Fruit fly (Drosophila melanogaster): ENCODE results near the gene CG34376.

Gene CG34376

DNA sequence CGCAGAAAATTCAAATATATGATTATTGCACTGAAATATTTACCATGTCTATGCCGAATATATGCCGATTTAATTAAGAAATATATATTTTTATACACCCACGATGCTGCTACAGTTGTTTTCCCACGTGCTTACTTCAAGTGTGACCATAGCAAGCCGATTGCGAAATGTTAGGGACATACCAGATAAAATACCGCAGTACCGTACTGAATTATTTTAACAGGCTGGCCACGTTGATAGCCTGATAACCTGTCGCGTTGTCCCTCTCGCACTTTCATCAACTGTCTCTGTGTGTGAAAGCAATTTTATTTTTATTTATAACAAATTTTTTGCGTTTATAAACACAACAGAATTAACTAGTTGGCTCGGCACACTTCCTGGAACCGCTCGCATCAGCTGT lies 27.0 kb upstream of the CG34376 start, which contains the start of the genes Nop56 and mats (continued):
- peak; percentile 19 for TF ChIP-seq gcm (GFP tag; optimal IDR thresholded peaks at IDR 0.05)
- TF ChIP-seq YL-1 (GFP tag; optimal IDR thresholded peaks at IDR 0.05), result peak; percentile 99
- TF ChIP-seq gro (GFP tag; optimal IDR thresholded peaks at IDR 0.05), result peak; percentile 30
- peak; percentile 74 for TF ChIP-seq sens (GFP tag)
- TF ChIP-seq so (GFP tag; IDR thresholded peaks at IDR 0.05), result 0 out of 3 replicates have a peak, but pooled peaks have one; percentile 16
- TF ChIP-seq Myb (GFP tag; optimal IDR thresholded peaks at IDR 0.05), result peak; percentile 11
- TF ChIP-seq CG9797 (GFP tag; optimal IDR thresholded peaks at IDR 0.05), result peak; percentile 97
- TF ChIP-seq row (GFP tag; IDR thresholded peaks at IDR 0.05), result peak; percentile 35; the same call in 1 of the 3 replicates
- TF ChIP-seq CG3726 (GFP tag; IDR thresholded peaks at IDR 0.05), result no peak
- peak; percentile 63 for TF ChIP-seq cwo (GFP tag; optimal IDR thresholded peaks at IDR 0.05)
- TF ChIP-seq sna (GFP tag; IDR thresholded peaks at IDR 0.05; ENCODE audit: partially characterized antibody), result 0 out of 2 replicates have a peak, but pooled peaks have one; percentile 28
- no peak for TF ChIP-seq Mes4 (GFP tag; optimal IDR thresholded peaks at IDR 0.05)
- peak; percentile 43 for TF ChIP-seq CG2116 (GFP tag; optimal IDR thresholded peaks at IDR 0.05)
- TF ChIP-seq CG13123 (GFP tag; optimal IDR thresholded peaks at IDR 0.05), result no peak
- peak; percentile 73 for TF ChIP-seq CG15514 (GFP tag; optimal IDR thresholded peaks at IDR 0.05)
- no peak for TF ChIP-seq CG8388 (GFP tag; optimal IDR thresholded peaks at IDR 0.05)
- peak; percentile 33 for TF ChIP-seq caup (GFP tag; optimal IDR thresholded peaks at IDR 0.05; ENCODE audit: severe bottlenecking)
- TF ChIP-seq Tbp (GFP tag; optimal IDR thresholded peaks at IDR 0.05), result peak; percentile 40
- peak; percentile 32; the same call in 1 of the 3 replicates for TF ChIP-seq CG34224 (GFP tag; IDR thresholded peaks at IDR 0.05; ENCODE audit: partially characterized antibody)
- TF ChIP-seq GATAe (GFP tag; conservative IDR thresholded peaks at IDR 0.05), result peak; percentile 17; the same call in 1 of the 2 replicates
- no peak for TF ChIP-seq Eip74EF (GFP tag; optimal IDR thresholded peaks at IDR 0.05)
- TF ChIP-seq CG15479 (GFP tag; optimal IDR thresholded peaks at IDR 0.05), result peak; percentile 43
- TF ChIP-seq NK7.1 (GFP tag; optimal IDR thresholded peaks at IDR 0.05), result no peak
- TF ChIP-seq Sin3A (optimal IDR thresholded peaks at IDR 0.05), result peak; percentile 41
- TF ChIP-seq gt (GFP tag; IDR thresholded peaks at IDR 0.05), result no peak
- TF ChIP-seq CG3847 (GFP tag; IDR thresholded peaks at IDR 0.05), result peak; percentile 71
- TF ChIP-seq btn (GFP tag; optimal IDR thresholded peaks at IDR 0.05), result no peak
- peak in 1 of 2 experiments; percentile 55 for TF ChIP-seq insv (GFP tag; optimal IDR thresholded peaks at IDR 0.05)
- TF ChIP-seq CG12659 (GFP tag; optimal IDR thresholded peaks at IDR 0.05), result peak; percentile 72
- peak; percentile 20 for TF ChIP-seq grau (tag; optimal IDR thresholded peaks at IDR 0.05)
- TF ChIP-seq CG12299 (tag; optimal IDR thresholded peaks at IDR 0.05), result peak; percentile 28
- TF ChIP-seq stwl (tag; optimal IDR thresholded peaks at IDR 0.05), result peak; percentile 87
- no peak for TF ChIP-seq HHEX (GFP tag; optimal IDR thresholded peaks at IDR 0.05)
- no peak for TF ChIP-seq tap (tag; optimal IDR thresholded peaks at IDR 0.05)
- peak; percentile 48 for TF ChIP-seq BEAF-32 (GFP tag; optimal IDR thresholded peaks at IDR 0.05)
- TF ChIP-seq Doc3 (GFP tag; IDR thresholded peaks at IDR 0.05; ENCODE audit: partially characterized antibody), result peak; percentile 41; the same call in 1 of the 3 replicates
- peak; percentile 79 for TF ChIP-seq MBD-R2 (GFP tag; IDR thresholded peaks at IDR 0.05)
- peak; percentile 6 for TF ChIP-seq CG33213 (GFP tag; optimal IDR thresholded peaks at IDR 0.05)
- TF ChIP-seq Asciz (GFP tag; optimal IDR thresholded peaks at IDR 0.05), result no peak
- no peak for TF ChIP-seq lov (optimal IDR thresholded peaks at IDR 0.05)
- TF ChIP-seq lov (GFP tag; IDR thresholded peaks at IDR 0.05), result no peak
- no peak for TF ChIP-seq Spps (tag; optimal IDR thresholded peaks at IDR 0.05)
- TF ChIP-seq vnd (GFP tag; IDR thresholded peaks at IDR 0.05; ENCODE audit: partially characterized antibody), result no peak
- TF ChIP-seq H15 (GFP tag; IDR thresholded peaks at IDR 0.05), result no peak
- peak; percentile 27; the same call in 1 of the 2 replicates for TF ChIP-seq rib (GFP tag; IDR thresholded peaks at IDR 0.05)
- TF ChIP-seq Opbp (GFP tag; IDR thresholded peaks at IDR 0.05; ENCODE audit: partially characterized antibody), result peak; percentile 29; the same call in 1 of the 3 replicates
- no peak for TF ChIP-seq CG6813 (GFP tag; optimal IDR thresholded peaks at IDR 0.05)
- TF ChIP-seq CTCF (GFP tag; optimal IDR thresholded peaks at IDR 0.05), result peak; percentile 13
- no peak for TF ChIP-seq ab (GFP tag; optimal IDR thresholded peaks at IDR 0.05)
- TF ChIP-seq CG1602 (GFP tag; optimal IDR thresholded peaks at IDR 0.05), result no peak
